Worm (Caenorhabditis elegans): Measurements from ENCODE around the gene spe-51.

ce11 chrIV:4659277-4659676, 33.3 kb upstream of the spe-51 start, which contains the start of gene mrps-21:
- TF ChIP-seq klf-2 (GFP tag; conservative IDR thresholded peaks at IDR 0.05), result no peak
- TF ChIP-seq ref-1 (GFP tag; conservative IDR thresholded peaks at IDR 0.05), result no peak
- no peak for TF ChIP-seq T22C8.4 (GFP tag; IDR thresholded peaks at IDR 0.05)
